Worm (Caenorhabditis elegans): ENCODE results near the gene T26H5.11.

The T26H5.11 gene

DNA sequence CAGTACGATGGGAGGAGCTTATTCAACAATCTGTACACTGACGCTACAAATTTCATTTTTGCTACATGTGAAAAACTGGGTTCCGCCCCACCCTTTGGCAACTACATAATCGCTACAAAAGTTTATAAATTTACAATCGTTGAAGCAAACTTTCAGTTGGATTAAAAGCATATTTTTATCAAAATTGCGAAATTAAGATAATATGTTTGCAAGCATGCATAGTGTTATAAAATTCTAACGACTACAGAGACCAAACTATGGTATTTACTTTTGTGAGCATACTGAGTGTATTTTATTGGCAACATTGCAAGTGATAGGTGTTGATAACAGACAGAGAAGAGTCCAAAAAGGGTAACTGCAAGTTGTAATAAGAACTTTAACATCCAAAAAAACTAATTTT, 34.5 kb upstream of the T26H5.11 start, which contains the start of gene C06B8.2:
C06B8.2 (minus strand) TSS at position 153 of the 400 bp plus-strand sequence.
- TF ChIP-seq tbx-7 (tag; optimal IDR thresholded peaks at IDR 0.05) (no peak), ceh-18 (tag; optimal IDR thresholded peaks at IDR 0.05) (no peak), hlh-30 (tag; optimal IDR thresholded peaks at IDR 0.05; ENCODE audit: insufficient read depth) (no peak), elt-4 (tag; optimal IDR thresholded peaks at IDR 0.05) (no peak), che-1 (tag; optimal IDR thresholded peaks at IDR 0.05) (no peak), sdc-2 (tag; optimal IDR thresholded peaks at IDR 0.05) (no peak), ref-2 (tag; optimal IDR thresholded peaks at IDR 0.05) (no peak), ceh-45 (GFP tag; IDR thresholded peaks at IDR 0.05) (no peak), madf-2 (tag; optimal IDR thresholded peaks at IDR 0.05) (no peak), C08G9.2 (tag; optimal IDR thresholded peaks at IDR 0.05) (no peak), ceh-34 (tag; optimal IDR thresholded peaks at IDR 0.05) (no peak), fkh-6 (tag; optimal IDR thresholded peaks at IDR 0.05) (no peak), hlh-13 (GFP tag; optimal IDR thresholded peaks at IDR 0.05) (no peak), ceh-2 (tag; optimal IDR thresholded peaks at IDR 0.05) (no peak), hlh-8 (tag; optimal IDR thresholded peaks at IDR 0.05) (no peak), ttx-3 (tag; optimal IDR thresholded peaks at IDR 0.05) (no peak), ceh-48 (tag; optimal IDR thresholded peaks at IDR 0.05) (no peak), pag-3 (tag; optimal IDR thresholded peaks at IDR 0.05; ENCODE audit: borderline replicate concordance) (no peak), ceh-24 (tag; optimal IDR thresholded peaks at IDR 0.05) (no peak)

DNA sequence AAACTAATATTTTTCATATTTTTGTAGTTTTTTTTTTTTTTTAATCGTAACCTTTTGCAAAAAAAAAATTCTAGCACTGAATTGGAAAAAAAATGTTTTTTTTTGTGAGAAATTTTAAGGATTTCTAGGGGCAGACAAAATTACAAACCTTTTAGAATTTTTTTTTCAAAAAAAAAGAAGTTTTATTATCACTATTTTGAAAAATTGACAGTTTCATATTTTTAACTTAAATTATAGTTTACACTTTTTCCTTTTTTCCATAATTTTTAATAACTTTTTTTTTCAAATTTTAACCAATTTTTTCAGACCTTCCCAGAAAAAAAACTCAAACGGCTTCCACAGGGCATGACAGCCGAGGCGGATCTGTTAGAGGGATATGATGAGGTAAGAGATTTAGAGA, 26.9 kb upstream of the T26H5.11 start, which contains the start of gene dpf-1:
dpf-1 (plus strand) TSS at position 301 of the 400 bp plus-strand sequence.
- TF ChIP-seq K02D7.2 (tag; optimal IDR thresholded peaks at IDR 0.05): no peak
- TF ChIP-seq fax-1 (tag; optimal IDR thresholded peaks at IDR 0.05): no peak
- TF ChIP-seq ceh-22 (tag; optimal IDR thresholded peaks at IDR 0.05): no peak
- no peak for TF ChIP-seq unc-42 (tag; optimal IDR thresholded peaks at IDR 0.05)
- no peak for TF ChIP-seq madf-2 (tag; optimal IDR thresholded peaks at IDR 0.05)
- no peak for TF ChIP-seq che-1 (tag; optimal IDR thresholded peaks at IDR 0.05)
- TF ChIP-seq ama-1 (optimal IDR thresholded peaks at IDR 0.05): no peak
- no peak for TF ChIP-seq tbx-7 (tag; optimal IDR thresholded peaks at IDR 0.05)
- no peak for TF ChIP-seq hlh-6 (tag; optimal IDR thresholded peaks at IDR 0.05)
- TF ChIP-seq K09A11.1 (tag; optimal IDR thresholded peaks at IDR 0.05; ENCODE audit: insufficient read depth): no peak
- no peak for TF ChIP-seq elt-2 (tag; optimal IDR thresholded peaks at IDR 0.05)
- no peak for TF ChIP-seq pha-2 (tag; optimal IDR thresholded peaks at IDR 0.05)
- TF ChIP-seq nhr-232 (tag; optimal IDR thresholded peaks at IDR 0.05): no peak
- no peak for TF ChIP-seq F13H6.1 (tag; optimal IDR thresholded peaks at IDR 0.05)
- no peak for TF ChIP-seq Y22D7AL.16 (tag; optimal IDR thresholded peaks at IDR 0.05)
- no peak for TF ChIP-seq ceh-2 (tag; optimal IDR thresholded peaks at IDR 0.05)

DNA sequence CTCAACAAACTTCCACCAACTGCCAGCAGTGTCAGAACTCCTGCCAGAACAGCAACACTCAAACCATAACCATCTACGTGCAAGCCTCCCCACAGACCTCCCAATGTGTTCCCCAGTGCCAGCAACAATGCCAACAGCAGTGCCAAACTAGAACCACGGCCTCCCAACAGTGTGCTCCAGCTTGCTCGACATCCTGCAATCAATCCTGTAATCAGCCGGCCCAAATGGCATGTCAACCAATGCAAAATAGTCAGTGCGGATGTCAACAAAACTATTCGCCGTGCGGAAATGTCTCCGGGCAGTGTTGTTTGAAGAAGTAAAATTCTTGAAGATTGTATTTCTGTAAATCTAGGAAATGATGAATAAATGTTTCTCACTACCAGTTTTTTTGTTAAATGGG, 22.6 kb upstream of the T26H5.11 start:
- TF ChIP-seq ceh-31 (tag; optimal IDR thresholded peaks at IDR 0.05): no peak
- TF ChIP-seq Y22D7AL.16 (tag; optimal IDR thresholded peaks at IDR 0.05): no peak

DNA sequence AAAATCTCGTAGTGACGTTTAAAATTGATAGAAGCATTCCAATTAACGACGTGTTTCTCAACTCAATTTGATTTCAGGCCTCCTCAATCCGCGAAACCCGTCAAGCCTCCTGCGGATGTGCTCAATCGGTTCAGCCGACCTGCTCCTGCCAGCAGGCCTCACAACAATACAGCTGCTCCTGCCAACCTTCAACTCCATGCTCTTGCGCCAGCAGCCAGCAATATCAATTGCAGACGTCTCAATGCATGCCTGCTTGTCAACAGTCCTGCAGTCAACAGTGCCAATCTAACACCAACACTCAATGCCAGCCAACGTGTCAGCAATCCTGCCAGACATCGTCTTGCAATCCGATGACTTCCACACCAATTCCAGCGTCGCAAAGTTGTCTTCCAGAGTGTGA, 21.9 kb upstream of the T26H5.11 start:
- no peak for TF ChIP-seq nhr-232 (tag; optimal IDR thresholded peaks at IDR 0.05)
- no peak for TF ChIP-seq unc-42 (tag; optimal IDR thresholded peaks at IDR 0.05)
- TF ChIP-seq C38D4.7 (GFP tag; optimal IDR thresholded peaks at IDR 0.05): no peak
- TF ChIP-seq hlh-30 (tag; optimal IDR thresholded peaks at IDR 0.05; ENCODE audit: insufficient read depth): no peak
- no peak for TF ChIP-seq ceh-2 (tag; optimal IDR thresholded peaks at IDR 0.05)
- TF ChIP-seq zip-5 (tag; optimal IDR thresholded peaks at IDR 0.05): no peak
- TF ChIP-seq nfya-1 (tag; optimal IDR thresholded peaks at IDR 0.05): no peak
- no peak for TF ChIP-seq ceh-6 (GFP tag; optimal IDR thresholded peaks at IDR 0.05)
- TF ChIP-seq unc-3 (GFP tag; conservative IDR thresholded peaks at IDR 0.05): no peak
- no peak for TF ChIP-seq unc-3 (tag; optimal IDR thresholded peaks at IDR 0.05)
- no peak for TF ChIP-seq fkh-6 (tag; optimal IDR thresholded peaks at IDR 0.05)
- no peak for TF ChIP-seq ceh-34 (tag; optimal IDR thresholded peaks at IDR 0.05)
- no peak for TF ChIP-seq ceh-24 (tag; optimal IDR thresholded peaks at IDR 0.05)
- TF ChIP-seq elt-2 (tag; optimal IDR thresholded peaks at IDR 0.05): no peak
- TF ChIP-seq ama-1 (optimal IDR thresholded peaks at IDR 0.05): no peak
- no peak for TF ChIP-seq ceh-9 (tag; optimal IDR thresholded peaks at IDR 0.05)
- TF ChIP-seq dmd-4 (tag; optimal IDR thresholded peaks at IDR 0.05; ENCODE audit: borderline replicate concordance): no peak
- TF ChIP-seq hlh-13 (GFP tag; optimal IDR thresholded peaks at IDR 0.05): no peak
